Fruit fly (Drosophila melanogaster) whole organism, pupa: Measurements from ENCODE around the gene LKRSDH.

Experiments
- CG10348 ChIP-seq: fragments of 200-800 bp; sonication (Bioruptor generic); IDR thresholded peaks from 2 replicates; pipeline ENCODE4 v1.3.6; 2022; ENCODE audit warnings: missing biosample characterization, missing genetic modification characterization
- CG12605 ChIP-seq: fragments of 200-800 bp; sonication (Bioruptor generic); IDR thresholded peaks from 2 replicates; pipeline ENCODE4 v1.3.6; 2022; ENCODE audit warnings: missing biosample characterization, missing genetic modification characterization
- CG13204 ChIP-seq: fragments of 200-800 bp; sonication (Bioruptor generic); optimal IDR thresholded peaks from 2 replicates; lab custom pipeline; 2018; ENCODE audit warnings: missing biosample characterization, mild to moderate bottlenecking, missing genetic modification characterization, moderate library complexity
- CG14655 ChIP-seq: fragments of 200-800 bp; sonication (Bioruptor generic); optimal IDR thresholded peaks from 3 replicates; lab custom pipeline; 2017; ENCODE audit warnings: mild to moderate bottlenecking, missing biosample characterization, missing genetic modification reagents, missing genetic modification characterization
- CG15710 ChIP-seq: fragments of 200-800 bp; sonication (Bioruptor generic); optimal IDR thresholded peaks from 2 replicates; lab custom pipeline; 2018; ENCODE audit warnings: missing biosample characterization, mild to moderate bottlenecking, missing genetic modification characterization, moderate library complexity
- CG17806 ChIP-seq: fragments of 200-800 bp; sonication (Bioruptor generic); optimal IDR thresholded peaks from 2 replicates; lab custom pipeline; 2018; ENCODE audit warnings: missing biosample characterization, mild to moderate bottlenecking, missing genetic modification characterization, moderate library complexity
- CG32121 ChIP-seq: fragments of 200-800 bp; sonication (Bioruptor generic); IDR thresholded peaks from 2 replicates; pipeline ENCODE4 v1.3.6; 2022; ENCODE audit warnings: missing biosample characterization, missing genetic modification characterization
- CG34367 ChIP-seq: fragments of 200-800 bp; sonication (Bioruptor generic); optimal IDR thresholded peaks from 2 replicates; lab custom pipeline; 2018; ENCODE audit warnings: missing biosample characterization, mild to moderate bottlenecking, missing genetic modification characterization
- CG4496 ChIP-seq: fragments of 200-800 bp; sonication (Bioruptor generic); IDR thresholded peaks from 3 replicates; pipeline ENCODE4 v1.3.6; 2022; ENCODE audit warnings: missing biosample characterization, missing genetic modification characterization
- CG8159 ChIP-seq: fragments of 200-800 bp; sonication (Bioruptor generic); optimal IDR thresholded peaks from 3 replicates; lab custom pipeline; 2018; ENCODE audit warnings: missing biosample characterization, mild to moderate bottlenecking, missing genetic modification characterization, moderate library complexity
- CG8301 ChIP-seq: fragments of 200-800 bp; sonication (Bioruptor generic); optimal IDR thresholded peaks from 2 replicates; lab custom pipeline; 2018; ENCODE audit warnings: missing biosample characterization, mild to moderate bottlenecking, missing genetic modification characterization
- CG9948 ChIP-seq: fragments of 200-800 bp; sonication (Bioruptor generic); optimal IDR thresholded peaks from 2 replicates; lab custom pipeline; 2018; ENCODE audit warnings: missing biosample characterization, mild to moderate bottlenecking, missing genetic modification characterization, moderate library complexity
- D1 ChIP-seq: fragments of 200-800 bp; sonication (Bioruptor generic); optimal IDR thresholded peaks from 2 replicates; lab custom pipeline; 2018; ENCODE audit warnings: missing biosample characterization, mild to moderate bottlenecking, missing genetic modification characterization, moderate library complexity
- EcR ChIP-seq: fragments of 200-800 bp; sonication (Bioruptor generic); optimal IDR thresholded peaks from 3 replicates; lab custom pipeline; 2019; ENCODE audit warnings: missing biosample characterization, missing genetic modification characterization, mild to moderate bottlenecking, moderate library complexity, missing genetic modification reagents
- Ets98B ChIP-seq: fragments of 200-800 bp; sonication (Bioruptor generic); IDR thresholded peaks from 2 replicates; pipeline ENCODE4 v1.3.6; 2022; ENCODE audit warnings: missing biosample characterization, missing genetic modification characterization
- Pif1A ChIP-seq: fragments of 200-800 bp; sonication (Bioruptor generic); optimal IDR thresholded peaks from 3 replicates; lab custom pipeline; 2016; ENCODE audit warnings: missing biosample characterization, missing genetic modification characterization
- Pif1B ChIP-seq: fragments of 200-800 bp; sonication (Bioruptor generic); optimal IDR thresholded peaks from 3 replicates; lab custom pipeline; 2016; ENCODE audit warnings: missing biosample characterization, missing genetic modification characterization
- Snoo ChIP-seq: fragments of 200-800 bp; sonication (Bioruptor generic); optimal IDR thresholded peaks from 3 replicates; lab custom pipeline; 2017; ENCODE audit warnings: missing biosample characterization, mild to moderate bottlenecking, missing genetic modification characterization, inconsistent platforms
- fd96Ca ChIP-seq: fragments of 200-800 bp; sonication (Bioruptor generic); IDR thresholded peaks from 3 replicates; pipeline ENCODE4 v1.3.6; 2022; ENCODE audit warnings: missing biosample characterization, missing genetic modification characterization
- gl ChIP-seq: fragments of 200-800 bp; sonication (Bioruptor generic); optimal IDR thresholded peaks from 2 replicates; lab custom pipeline; 2018; ENCODE audit warnings: missing biosample characterization, mild to moderate bottlenecking, missing genetic modification characterization
- rn ChIP-seq: fragments of 200-800 bp; sonication (Bioruptor generic); IDR thresholded peaks from 2 replicates; pipeline ENCODE4 v1.3.6; 2022; ENCODE audit warnings: missing biosample characterization, missing genetic modification characterization

The LKRSDH gene

DNA sequence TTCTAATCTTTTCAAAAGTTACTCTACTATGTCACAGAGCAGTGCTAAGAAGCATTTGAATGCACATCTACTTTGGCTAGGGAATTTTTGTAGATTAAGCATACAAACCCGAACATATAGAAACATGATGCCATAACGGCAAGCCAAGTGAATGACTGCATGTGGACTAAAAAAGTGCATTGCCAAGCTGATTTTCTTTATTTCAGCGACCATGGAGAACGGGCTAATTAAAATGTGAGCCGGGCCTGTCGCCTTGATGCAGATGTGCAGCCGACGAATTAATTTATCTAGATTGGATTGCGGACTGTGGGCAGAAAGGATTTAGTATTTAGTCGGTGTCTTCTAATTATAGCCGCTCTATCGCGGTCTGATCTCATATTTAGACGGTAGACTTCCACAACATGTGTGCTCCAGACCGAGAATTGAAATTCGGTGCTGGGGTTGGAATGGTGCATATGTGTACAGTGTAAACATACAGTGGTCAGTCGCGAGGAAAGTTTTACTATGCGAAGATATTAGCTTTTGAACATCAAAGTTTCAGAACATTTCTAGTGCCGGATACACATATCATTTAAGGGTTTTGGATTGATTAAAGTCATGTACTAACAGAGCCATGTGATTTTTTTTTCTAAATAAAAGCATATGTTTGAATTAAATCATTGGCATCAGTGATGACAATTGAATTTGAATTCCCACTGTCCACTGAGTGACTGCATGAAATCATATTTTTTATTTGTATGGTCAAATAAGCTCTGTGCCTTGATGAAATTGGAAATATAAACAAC, 17.0 kb upstream of the LKRSDH start:
- TF ChIP-seq CG14655 (peak; percentile 7), CG4496 (no peak), CG9948 (tag; lab: Kevin White, UChicago) (no peak), rn (GFP tag; lab: Robert Waterston, UW) (no peak), CG10348 (GFP tag; lab: Robert Waterston, UW) (no peak), CG8301 (peak; percentile 3), CG15710 (tag; lab: Kevin White, UChicago) (no peak)

DNA sequence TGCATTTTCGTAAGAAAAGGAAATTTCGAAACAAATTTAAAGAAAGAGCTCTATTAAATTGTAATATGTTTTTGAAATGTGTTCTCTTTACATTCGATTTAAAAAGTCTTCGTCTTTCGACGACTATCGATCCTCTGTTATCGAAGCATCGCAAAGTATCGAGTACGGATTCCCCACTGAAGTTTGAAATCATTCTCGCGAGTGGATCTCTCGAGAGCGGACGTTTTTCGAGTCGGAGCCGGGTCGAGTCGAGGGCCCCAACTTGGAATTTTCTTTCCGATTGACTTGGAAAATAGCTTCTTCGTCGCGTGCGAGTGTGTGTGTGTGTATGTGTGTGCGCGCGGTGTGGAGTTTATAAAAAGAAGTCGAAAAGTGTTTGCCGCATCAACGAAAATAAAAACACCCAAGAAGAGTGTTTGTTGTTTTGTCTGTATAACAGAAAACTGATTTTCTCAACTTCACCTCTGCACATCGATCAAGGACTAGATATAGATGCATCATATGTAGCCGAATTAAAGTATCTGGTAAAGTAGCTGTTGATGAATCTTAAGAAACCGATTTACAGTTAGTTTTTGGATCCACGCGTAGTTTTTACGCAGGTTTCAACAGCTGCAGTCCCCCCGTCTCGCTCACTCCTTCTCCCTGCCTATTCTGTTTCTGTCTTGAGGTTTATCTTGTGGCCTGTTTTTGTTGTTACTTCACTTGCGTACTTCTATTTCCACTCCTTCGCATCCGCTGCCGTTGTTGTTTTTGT, 15.7 kb upstream of the LKRSDH start, which contains the start of gene LanB1:
TSS of gene LanB1 (plus strand) at position 190 of the 754 bp plus-strand sequence.
- TF ChIP-seq CG13204 (GFP tag; lab: Kevin White, UChicago) (peak; percentile 3), CG10348 (GFP tag; lab: Robert Waterston, UW) (no peak), CG12605 (peak; percentile 48; the same call in 1 of the 2 replicates), Pif1B (no peak), CG4496 (peak; percentile 28; the same call in 1 of the 3 replicates), CG32121 (GFP tag; lab: Robert Waterston, UW) (peak; percentile 28; the same call in 1 of the 2 replicates), CG8301 (peak; percentile 7), EcR (GFP tag; lab: Kevin White, UChicago) (peak; percentile 0)

DNA sequence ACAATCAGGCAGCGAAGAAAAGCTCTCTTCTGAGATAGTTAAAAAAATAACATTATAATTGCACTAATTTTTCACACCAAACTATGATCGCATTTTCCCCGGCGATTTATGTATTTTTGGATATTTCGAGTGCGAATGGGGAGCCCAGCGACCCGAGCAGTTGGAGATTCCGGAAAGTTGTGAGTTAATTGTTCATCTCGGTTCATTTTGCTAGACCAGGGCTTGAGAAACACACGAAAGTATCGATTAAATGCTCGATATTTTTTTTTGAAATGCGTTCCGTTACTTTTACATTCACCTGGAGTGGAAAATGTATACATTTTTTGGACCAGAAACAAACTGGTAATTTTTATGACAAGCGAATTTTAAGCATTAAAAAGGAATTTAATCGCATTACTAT, 14.8 kb upstream of the LKRSDH start, which contains the start of gene Cdc14:
TSS of gene Cdc14 (minus strand) at position 185 of the 400 bp plus-strand sequence.
- TF ChIP-seq CG8159 (no peak), Ets98B (peak; percentile 18; the same call in 1 of the 2 replicates), D1 (no peak), CG9948 (tag; lab: Kevin White, UChicago) (no peak), Pif1B (peak; percentile 16), CG17806 (tag; lab: Kevin White, UChicago) (no peak), CG32121 (GFP tag; lab: Robert Waterston, UW) (no peak), CG14655 (no peak), EcR (GFP tag; lab: Kevin White, UChicago) (peak; percentile 17)

DNA sequence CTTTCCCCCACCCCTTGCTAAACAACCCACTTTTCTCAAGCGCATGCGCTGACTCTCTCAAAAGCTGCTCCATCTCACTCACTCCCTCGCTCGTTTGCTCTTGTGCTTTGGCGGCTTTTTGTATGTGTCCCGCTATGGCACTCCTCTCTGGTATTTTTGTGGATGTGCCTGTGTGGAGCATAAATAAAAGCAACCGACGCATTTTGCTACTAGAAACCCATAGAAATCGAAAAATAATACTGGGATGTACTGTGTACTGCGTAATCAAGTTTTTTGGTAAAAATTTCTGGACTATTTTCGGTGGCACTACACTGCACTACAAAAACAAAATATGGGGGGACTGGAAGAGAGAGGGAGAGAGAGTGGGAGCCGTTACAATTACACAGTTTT, 13.9 kb upstream of the LKRSDH start:
- TF ChIP-seq gl (tag; lab: Kevin White, UChicago) (no peak), CG12605 (peak; percentile 69; the same call in 1 of the 2 replicates), CG8301 (no peak), CG4496 (peak; percentile 11; the same call in 1 of the 3 replicates), Snoo (tag; lab: Kevin White, UChicago) (no peak), Pif1A (no peak), CG17806 (tag; lab: Kevin White, UChicago) (no peak), Ets98B (peak; percentile 79), rn (GFP tag; lab: Robert Waterston, UW) (no peak), CG8159 (no peak), EcR (GFP tag; lab: Kevin White, UChicago) (peak; percentile 75), CG15710 (tag; lab: Kevin White, UChicago) (no peak), D1 (no peak), Pif1B (peak; percentile 5), CG9948 (tag; lab: Kevin White, UChicago) (no peak), fd96Ca (no peak; the same call in 2 of the 3 replicates), CG10348 (GFP tag; lab: Robert Waterston, UW) (no peak), CG32121 (GFP tag; lab: Robert Waterston, UW) (peak; percentile 65), CG13204 (GFP tag; lab: Kevin White, UChicago) (peak; percentile 63), CG34367 (no peak), CG14655 (no peak)

DNA sequence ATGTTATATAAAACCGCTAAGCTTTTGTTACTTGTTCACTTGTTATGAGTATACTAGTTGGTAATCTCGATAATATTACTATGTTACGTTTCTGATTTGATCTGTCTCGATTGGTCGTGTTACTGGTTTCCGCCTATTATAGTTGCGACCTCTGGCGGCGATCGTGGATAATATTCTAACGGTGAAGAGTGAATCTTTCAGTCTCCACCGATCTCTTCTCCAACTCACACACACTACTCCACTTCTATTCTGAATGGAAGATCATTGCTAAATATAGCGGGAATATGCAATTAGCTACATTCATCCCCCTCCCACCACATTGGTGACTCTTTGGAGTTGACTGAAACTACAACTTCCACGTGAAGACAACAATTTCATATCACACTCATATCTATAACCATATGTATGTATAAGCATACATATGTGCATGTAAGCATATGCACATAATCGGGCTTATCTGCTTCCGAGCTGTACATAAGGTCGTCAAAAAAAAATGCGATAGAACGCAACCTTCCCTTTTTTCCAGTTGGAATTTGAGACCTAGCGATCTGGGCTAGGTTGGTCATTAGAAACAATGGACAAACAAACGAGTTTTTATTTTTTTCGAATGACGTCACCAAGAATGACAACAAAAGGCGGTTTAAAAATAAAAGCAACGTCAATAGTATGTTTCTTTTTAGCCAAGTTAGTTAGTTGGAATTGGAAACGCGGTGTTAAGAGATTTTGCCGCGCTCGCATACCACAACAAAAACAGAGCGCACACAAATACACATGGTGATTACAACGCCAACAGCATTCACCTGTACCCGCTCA, 13.3 kb upstream of the LKRSDH start:
- no peak for TF ChIP-seq Pif1A
- TF ChIP-seq CG34367, result no peak
- TF ChIP-seq gl (tag; lab: Kevin White, UChicago), result peak; percentile 21
- no peak for TF ChIP-seq CG9948 (tag; lab: Kevin White, UChicago)
- no peak; the same call in 2 of the 3 replicates for TF ChIP-seq CG4496
- TF ChIP-seq CG32121 (GFP tag; lab: Robert Waterston, UW), result no peak
- TF ChIP-seq, all 21 proteins: peak for 1

DNA sequence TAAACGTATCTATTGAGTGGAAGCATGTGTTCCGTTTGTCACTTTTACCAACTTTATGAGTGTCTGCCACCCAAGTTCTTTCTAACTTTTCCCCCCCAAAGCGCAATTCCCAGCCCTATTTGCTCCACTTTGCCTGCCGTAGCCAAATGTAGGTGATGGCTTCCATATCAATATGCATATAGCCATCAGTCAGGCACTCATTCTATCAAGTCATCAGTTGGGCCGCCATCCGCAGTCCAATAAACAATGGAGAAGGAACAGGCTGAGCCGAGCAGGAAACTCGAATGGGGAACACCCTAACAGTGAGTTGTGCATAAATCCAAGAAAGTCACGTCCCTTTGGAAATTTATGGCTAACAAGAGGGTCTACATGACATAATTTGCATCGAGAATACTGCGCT, 11.8 kb upstream of the LKRSDH start:
- TF ChIP-seq EcR (GFP tag; lab: Kevin White, UChicago), result no peak
- TF ChIP-seq CG15710 (tag; lab: Kevin White, UChicago), result no peak
- TF ChIP-seq CG34367, result no peak
- TF ChIP-seq CG10348 (GFP tag; lab: Robert Waterston, UW), result no peak
- no peak for TF ChIP-seq rn (GFP tag; lab: Robert Waterston, UW)
- TF ChIP-seq D1, result no peak
- no peak for TF ChIP-seq CG17806 (tag; lab: Kevin White, UChicago)
- no peak for TF ChIP-seq CG8159
- TF ChIP-seq CG14655, result no peak
- no peak for TF ChIP-seq Pif1B
- TF ChIP-seq CG12605, result no peak
